Fruit fly (Drosophila melanogaster): ENCODE data around the gene CG2201.

The CG2201 gene

dm6 chr2L:21648769-21649168 is 24.9 kb upstream of the CG2201 start:
- TF ChIP-seq CG2199 (GFP tag; IDR thresholded peaks at IDR 0.05) (peak; percentile 63; the same call in 1 of the 3 replicates), CG5245 (GFP tag; optimal IDR thresholded peaks at IDR 0.05) (peak; percentile 56), pzg (GFP tag; optimal IDR thresholded peaks at IDR 0.05) (no peak), MTF-1 (GFP tag; optimal IDR thresholded peaks at IDR 0.05; ENCODE audit: borderline replicate concordance) (no peak), grn (GFP tag; optimal IDR thresholded peaks at IDR 0.05) (no peak), Blimp-1 (GFP tag; optimal IDR thresholded peaks at IDR 0.05) (no peak), pan (optimal IDR thresholded peaks at IDR 0.05) (no peak), pan (GFP tag; optimal IDR thresholded peaks at IDR 0.05 in 1 of 2, IDR thresholded peaks at IDR 0.05 in 1 of 2) (no peak), Lhr (GFP tag; optimal IDR thresholded peaks at IDR 0.05) (peak; percentile 4)

dm6 chr2L:21632909-21633308 is 9.0 kb upstream of the CG2201 start:
- TF ChIP-seq rib (GFP tag; IDR thresholded peaks at IDR 0.05) (no peak), CG7928 (GFP tag; optimal IDR thresholded peaks at IDR 0.05) (no peak), unpg (GFP tag; optimal IDR thresholded peaks at IDR 0.05) (no peak), toy (GFP tag; IDR thresholded peaks at IDR 0.05) (no peak), gem (tag; optimal IDR thresholded peaks at IDR 0.05) (no peak), jumu (GFP tag; optimal IDR thresholded peaks at IDR 0.05) (no peak), Ptx1 (GFP tag; IDR thresholded peaks at IDR 0.05) (no peak), ci (GFP tag; IDR thresholded peaks at IDR 0.05) (no peak), CG10366 (GFP tag; IDR thresholded peaks at IDR 0.05) (no peak), CG10274 (GFP tag; optimal IDR thresholded peaks at IDR 0.05) (no peak), eve (GFP tag; optimal IDR thresholded peaks at IDR 0.05) (peak in 1 of 2 experiments; percentile 35), CG13424 (tag; optimal IDR thresholded peaks at IDR 0.05) (no peak), CG1647 (GFP tag; optimal IDR thresholded peaks at IDR 0.05) (no peak), org-1 (GFP tag; optimal IDR thresholded peaks at IDR 0.05) (no peak), abd-A (tag; optimal IDR thresholded peaks at IDR 0.05) (no peak), CG15514 (GFP tag; optimal IDR thresholded peaks at IDR 0.05) (no peak), Chrac-16 (GFP tag; optimal IDR thresholded peaks at IDR 0.05) (no peak), Nf-YA (GFP tag; IDR thresholded peaks at IDR 0.05) (no peak), Six4 (GFP tag; optimal IDR thresholded peaks at IDR 0.05) (no peak), CG7963 (GFP tag; IDR thresholded peaks at IDR 0.05; ENCODE audit: partially characterized antibody) (no peak), MESR4 (GFP tag; optimal IDR thresholded peaks at IDR 0.05) (no peak), p53 (GFP tag; optimal IDR thresholded peaks at IDR 0.05) (no peak), Nf-YB (GFP tag; optimal IDR thresholded peaks at IDR 0.05) (no peak), sima (GFP tag; optimal IDR thresholded peaks at IDR 0.05) (no peak), bab2 (GFP tag; optimal IDR thresholded peaks at IDR 0.05) (no peak), ATbp (GFP tag; optimal IDR thresholded peaks at IDR 0.05) (no peak), ranshi (GFP tag; IDR thresholded peaks at IDR 0.05) (no peak), pb (GFP tag; optimal IDR thresholded peaks at IDR 0.05) (no peak), CG42726 (GFP tag; IDR thresholded peaks at IDR 0.05; ENCODE audit: partially characterized antibody) (no peak), Trl (optimal IDR thresholded peaks at IDR 0.05) (peak; percentile 60), Trl (GFP tag; optimal IDR thresholded peaks at IDR 0.05) (peak; percentile 23), TFAM (GFP tag; optimal IDR thresholded peaks at IDR 0.05) (no peak), dmrt11E (tag; optimal IDR thresholded peaks at IDR 0.05) (no peak), chif (GFP tag; optimal IDR thresholded peaks at IDR 0.05) (no peak), Dad (GFP tag; optimal IDR thresholded peaks at IDR 0.05) (no peak), stwl (tag; optimal IDR thresholded peaks at IDR 0.05) (no peak), Rx (GFP tag; IDR thresholded peaks at IDR 0.05) (no peak), CG1529 (GFP tag; optimal IDR thresholded peaks at IDR 0.05) (no peak), Ada2b (GFP tag; IDR thresholded peaks at IDR 0.05) (no peak), tio (GFP tag; optimal IDR thresholded peaks at IDR 0.05) (no peak), luna (GFP tag; optimal IDR thresholded peaks at IDR 0.05) (no peak), pros (GFP tag; optimal IDR thresholded peaks at IDR 0.05) (peak; percentile 15)

Measured in whole organism, embryonic.